Worm (Caenorhabditis elegans): ENCODE results near the gene srm-4.

The srm-4 gene

ce11 chrV:14314236-14314635 lies 19.0 kb upstream of the srm-4 start, which contains the start of gene F47B8.1:
TSS of gene F47B8.1 (minus strand) at chrV:14314336.
- no peak for TF ChIP-seq him-1 (tag; optimal IDR thresholded peaks at IDR 0.05)
- no peak for TF ChIP-seq W03F9.2 (tag; optimal IDR thresholded peaks at IDR 0.05)
- no peak for TF ChIP-seq dao-5 (tag; optimal IDR thresholded peaks at IDR 0.05)

DNA sequence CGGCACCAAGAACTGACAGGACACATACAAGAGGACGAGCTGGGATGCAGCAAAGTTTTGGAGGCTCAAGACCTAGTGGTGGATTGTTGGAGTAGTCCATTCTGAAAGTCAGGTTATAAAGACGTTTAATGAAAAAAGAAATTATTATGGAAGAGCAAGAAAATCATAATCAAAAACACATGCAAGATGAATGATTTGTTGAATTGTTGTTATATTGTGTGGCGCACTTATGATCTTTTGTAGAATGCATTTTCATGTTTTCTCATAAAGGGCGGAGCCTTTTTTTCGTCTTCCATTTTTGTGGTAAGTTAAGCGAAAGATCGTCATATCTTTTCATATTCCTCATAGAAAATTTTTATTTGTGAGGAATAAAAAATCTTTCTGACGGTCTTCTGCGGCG lies 16.7 kb upstream of the srm-4 start, which contains the start of gene F47B8.2:
TSS of gene F47B8.2 (minus strand) at position 101 of the 400 bp plus-strand sequence.
- no peak for TF ChIP-seq dao-5 (tag; optimal IDR thresholded peaks at IDR 0.05)
- no peak for TF ChIP-seq W03F9.2 (tag; optimal IDR thresholded peaks at IDR 0.05)
- no peak for TF ChIP-seq him-1 (tag; optimal IDR thresholded peaks at IDR 0.05)

ce11 chrV:14317204-14317603 lies 16.0 kb upstream of the srm-4 start:
- TF ChIP-seq him-1 (tag; optimal IDR thresholded peaks at IDR 0.05) (no peak), W03F9.2 (tag; optimal IDR thresholded peaks at IDR 0.05) (no peak), dao-5 (tag; optimal IDR thresholded peaks at IDR 0.05) (no peak)

DNA sequence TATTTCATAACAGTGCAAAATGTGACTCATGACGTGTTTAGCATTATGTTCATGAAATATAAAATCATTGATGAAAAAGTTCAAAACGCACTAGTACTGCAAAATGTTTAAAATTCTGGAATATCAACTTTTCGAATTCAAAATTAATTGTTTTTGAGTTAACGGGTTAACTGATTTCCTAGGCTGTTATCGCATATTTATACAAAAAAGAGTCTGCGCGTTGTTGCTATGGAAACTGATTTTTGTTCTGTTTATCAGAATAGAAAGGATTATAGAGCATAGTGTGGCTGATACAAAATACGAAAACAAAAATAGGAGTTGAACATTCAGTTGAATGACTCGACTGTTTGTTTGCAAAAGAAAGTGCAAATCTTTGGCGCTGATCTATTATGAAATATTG lies 15.6 kb upstream of the srm-4 start:
- no peak for TF ChIP-seq him-1 (tag; optimal IDR thresholded peaks at IDR 0.05)
- no peak for TF ChIP-seq dao-5 (tag; optimal IDR thresholded peaks at IDR 0.05)

ce11 chrV:14319101-14319781 lies 14.0 kb upstream of the srm-4 start, which contains the start of gene F47B8.13:
TSS of gene F47B8.13 (minus strand) at chrV:14319731.
- TF ChIP-seq dao-5 (tag; optimal IDR thresholded peaks at IDR 0.05) = no peak
- no peak for TF ChIP-seq him-1 (tag; optimal IDR thresholded peaks at IDR 0.05)
- no peak for TF ChIP-seq W03F9.2 (tag; optimal IDR thresholded peaks at IDR 0.05)

- no peak for TF ChIP-seq him-1 (tag; optimal IDR thresholded peaks at IDR 0.05)
- TF ChIP-seq W03F9.2 (tag; optimal IDR thresholded peaks at IDR 0.05) = no peak
- TF ChIP-seq dao-5 (tag; optimal IDR thresholded peaks at IDR 0.05) = no peak
Observed at ce11 chrV:14320246-14320645, 13.0 kb upstream of the srm-4 start, which contains the start of gene F47B8.14. TSS of gene F47B8.14 (plus strand) at chrV:14320546.

ce11 chrV:14320730-14321319 lies 12.4 kb upstream of the srm-4 start:
- TF ChIP-seq dao-5 (tag; optimal IDR thresholded peaks at IDR 0.05) = no peak
- no peak for TF ChIP-seq him-1 (tag; optimal IDR thresholded peaks at IDR 0.05)
- TF ChIP-seq W03F9.2 (tag; optimal IDR thresholded peaks at IDR 0.05) = no peak

DNA sequence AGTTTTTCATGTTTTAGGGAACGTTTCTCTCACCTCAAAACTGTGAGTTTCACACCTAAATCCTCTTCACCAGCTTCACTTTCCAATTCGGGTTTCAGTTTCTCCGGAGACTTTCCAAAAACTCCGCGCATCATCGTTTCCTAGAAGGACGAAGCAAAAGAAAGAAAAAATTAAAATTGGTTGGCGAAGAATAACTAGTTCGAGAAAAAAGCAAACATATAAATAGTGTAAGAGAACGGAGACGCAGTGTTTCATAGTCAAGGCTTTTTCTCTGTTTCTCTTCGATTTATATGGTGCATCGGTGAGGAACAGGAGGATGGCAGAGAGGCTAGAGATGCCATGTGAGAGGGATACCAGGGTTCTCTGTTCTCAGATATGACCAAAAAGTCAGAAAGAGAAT lies 10.5 kb upstream of the srm-4 start, which contains the start of gene F47B8.3:
TSS of gene F47B8.3 (minus strand) at position 261 of the 400 bp plus-strand sequence.
- TF ChIP-seq dao-5 (tag; optimal IDR thresholded peaks at IDR 0.05) (no peak), him-1 (tag; optimal IDR thresholded peaks at IDR 0.05) (no peak), W03F9.2 (tag; optimal IDR thresholded peaks at IDR 0.05) (no peak)

DNA sequence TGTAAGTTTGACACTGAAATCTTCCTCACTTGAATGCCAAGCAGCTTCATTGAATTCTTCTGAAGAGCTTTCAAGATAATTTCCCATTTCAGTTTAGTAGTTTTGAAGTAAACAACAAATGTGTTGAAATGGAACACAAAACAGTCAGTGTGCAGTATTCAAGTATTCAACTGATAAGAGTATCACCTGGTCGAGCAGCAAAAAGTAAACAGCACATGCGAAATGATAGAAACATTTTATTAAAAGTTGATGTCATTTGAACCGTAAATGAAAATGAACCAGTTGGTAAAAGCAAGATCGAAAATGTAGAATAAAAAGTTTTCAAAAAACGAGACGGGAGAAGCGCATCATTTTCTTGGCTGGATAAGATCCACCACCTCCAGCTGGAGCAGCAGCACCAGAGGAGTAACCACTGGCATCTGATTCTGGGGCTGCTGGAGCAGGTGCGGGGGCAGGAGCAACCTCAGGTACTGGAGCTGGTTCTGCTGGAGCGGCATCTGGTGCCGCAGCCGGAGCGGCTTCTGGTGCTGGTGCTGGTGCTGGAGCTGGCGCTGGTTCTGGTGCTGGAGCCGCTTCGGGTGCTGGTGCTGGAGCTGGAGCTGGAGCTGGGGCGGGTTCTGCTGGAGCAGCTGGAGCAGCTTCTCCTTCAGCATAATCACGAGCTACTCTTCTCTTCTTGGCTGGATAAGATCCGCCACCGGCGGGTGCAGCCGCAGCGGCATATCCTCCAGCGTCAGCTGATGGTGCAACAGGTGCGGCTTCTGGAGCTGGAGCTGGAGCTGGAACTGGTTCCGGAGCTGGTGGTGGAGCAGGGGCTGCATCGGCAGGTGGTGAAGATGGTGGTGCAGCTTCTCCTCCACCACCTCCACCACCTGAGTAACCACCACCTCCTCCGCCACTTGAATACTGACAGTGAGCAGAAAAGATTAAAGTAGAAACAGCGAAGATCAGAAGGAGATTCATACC lies 8.4 kb upstream of the srm-4 start, which contains the start of the genes F47B8.4 and F47B8.18:
TSS of gene F47B8.4 (minus strand) at position 172 of the 966 bp plus-strand sequence.
TSS of gene F47B8.18 (minus strand) at position 963 of the 966 bp plus-strand sequence.
- TF ChIP-seq him-1 (tag; optimal IDR thresholded peaks at IDR 0.05) = no peak
- TF ChIP-seq W03F9.2 (tag; optimal IDR thresholded peaks at IDR 0.05) = no peak
- TF ChIP-seq dao-5 (tag; optimal IDR thresholded peaks at IDR 0.05) = no peak

DNA sequence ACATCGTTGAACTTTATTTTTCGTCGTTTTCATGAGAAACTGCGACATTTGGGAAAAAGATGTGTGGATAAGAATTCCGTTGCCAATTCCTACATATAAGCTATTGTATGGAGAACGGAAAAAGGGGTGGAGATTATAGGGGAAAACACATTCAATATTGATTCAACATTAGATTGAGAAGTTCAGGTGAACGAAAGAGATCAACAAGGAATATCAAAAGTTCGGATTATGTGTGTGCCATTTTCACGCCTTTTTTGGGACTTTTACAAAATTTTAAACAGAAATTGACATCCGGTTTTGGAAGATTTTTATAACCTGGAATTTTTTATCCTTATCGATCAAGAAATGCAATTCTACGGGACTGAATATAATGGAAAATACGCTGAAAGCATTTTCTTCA lies 5.4 kb upstream of the srm-4 start, which contains the start of gene F47B8.5:
TSS of gene F47B8.5 (minus strand) at position 101 of the 400 bp plus-strand sequence.
- TF ChIP-seq W03F9.2 (tag; optimal IDR thresholded peaks at IDR 0.05) (no peak), him-1 (tag; optimal IDR thresholded peaks at IDR 0.05) (no peak), dao-5 (tag; optimal IDR thresholded peaks at IDR 0.05) (no peak)

ce11 chrV:14328806-14329205 lies 4.4 kb upstream of the srm-4 start, which contains the start of gene pepm-1:
TSS of gene pepm-1 (plus strand) at chrV:14329106.
- no peak for TF ChIP-seq W03F9.2 (tag; optimal IDR thresholded peaks at IDR 0.05)
- no peak for TF ChIP-seq him-1 (tag; optimal IDR thresholded peaks at IDR 0.05)
- TF ChIP-seq dao-5 (tag; optimal IDR thresholded peaks at IDR 0.05) = no peak

DNA sequence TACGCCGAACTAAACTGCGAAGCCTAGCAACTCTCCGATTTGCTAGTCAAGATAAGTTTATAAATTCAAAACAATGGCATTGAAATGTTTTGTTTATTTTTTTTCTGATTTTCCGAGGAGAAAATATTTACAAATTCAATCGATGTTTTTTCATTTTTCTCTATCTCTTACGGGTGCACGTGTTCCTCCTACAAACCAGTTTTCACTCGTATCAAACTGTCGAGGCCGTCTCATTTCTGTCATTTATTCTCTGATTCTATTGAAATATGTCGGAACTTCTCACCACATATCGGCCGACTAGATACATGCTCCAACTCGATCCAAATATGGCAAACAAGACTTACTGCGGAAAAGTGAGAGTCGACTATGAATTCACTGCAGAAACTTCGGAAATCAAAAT lies 1.7 kb upstream of the srm-4 start, which contains the start of gene F47B8.8:
TSS of gene F47B8.8 (plus strand) at position 257 of the 400 bp plus-strand sequence.
- TF ChIP-seq dao-5 (tag; optimal IDR thresholded peaks at IDR 0.05) = no peak
- TF ChIP-seq W03F9.2 (tag; optimal IDR thresholded peaks at IDR 0.05) = no peak
- TF ChIP-seq him-1 (tag; optimal IDR thresholded peaks at IDR 0.05) = no peak

- TF ChIP-seq W03F9.2 (tag; optimal IDR thresholded peaks at IDR 0.05) (no peak), dao-5 (tag; optimal IDR thresholded peaks at IDR 0.05) (no peak), him-1 (tag; optimal IDR thresholded peaks at IDR 0.05) (no peak)
Observed at ce11 chrV:14334901-14335300, 1.7 kb downstream of the srm-4 start, which contains the start of gene srm-5. TSS of gene srm-5 (plus strand) at chrV:14335201.
